Fruit fly (Drosophila melanogaster): ENCODE measurements around the gene Sfp24Bd.

Sfp24Bd gene

DNA sequence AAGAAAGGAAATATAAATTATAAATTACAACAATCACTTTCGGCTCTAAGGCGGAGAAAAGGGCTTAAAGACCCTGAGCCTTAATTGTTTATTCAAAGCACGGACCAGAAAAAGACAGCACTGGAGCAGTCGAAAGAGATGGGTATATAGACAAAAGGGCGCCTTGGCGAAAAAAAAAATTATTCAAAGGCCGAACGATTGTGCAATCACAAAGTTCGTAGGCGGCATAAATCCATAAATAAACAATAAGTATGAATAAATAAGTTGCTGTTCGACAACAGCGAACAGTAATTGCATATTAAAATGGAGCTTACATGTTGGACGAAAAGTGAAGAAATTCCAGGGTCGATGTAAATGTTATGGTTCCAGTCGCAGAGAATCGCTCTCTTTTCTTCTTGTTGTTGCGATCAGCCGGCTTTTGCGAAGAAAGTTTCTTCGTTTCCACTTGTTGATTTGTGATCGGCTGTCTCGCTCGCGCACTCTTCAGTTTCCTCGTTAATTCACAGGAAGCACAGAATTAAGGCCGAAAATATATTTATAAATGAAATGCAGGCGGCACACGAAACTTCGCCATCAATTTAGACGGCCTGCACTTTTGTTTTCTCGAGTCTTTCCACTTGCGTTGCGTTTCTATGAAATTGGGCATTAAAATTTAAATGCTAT is 13.8 kb downstream of the Sfp24Bd start:
- no peak for TF ChIP-seq CG14711 (tag; optimal IDR thresholded peaks at IDR 0.05)
- TF ChIP-seq cnc (optimal IDR thresholded peaks at IDR 0.05) = no peak
- no peak for TF ChIP-seq CG33017 (tag; optimal IDR thresholded peaks at IDR 0.05)
- no peak for TF ChIP-seq cic (GFP tag; optimal IDR thresholded peaks at IDR 0.05)
- no peak for TF ChIP-seq CG5204 (GFP tag; optimal IDR thresholded peaks at IDR 0.05)
- no peak for TF ChIP-seq CG11617 (GFP tag; optimal IDR thresholded peaks at IDR 0.05)
- TF ChIP-seq kay (GFP tag; ENCODE audit: borderline replicate concordance) = no peak
- TF ChIP-seq CG7045 (GFP tag; optimal IDR thresholded peaks at IDR 0.05) = no peak
- TF ChIP-seq CG7101 (tag; optimal IDR thresholded peaks at IDR 0.05) = no peak
- TF ChIP-seq Crg-1 (GFP tag; optimal IDR thresholded peaks at IDR 0.05) = no peak
- TF ChIP-seq bab1 (GFP tag; optimal IDR thresholded peaks at IDR 0.05) = no peak
- TF ChIP-seq Mnt (GFP tag; optimal IDR thresholded peaks at IDR 0.05) = no peak
- TF ChIP-seq Clk (GFP tag; optimal IDR thresholded peaks at IDR 0.05) = no peak
- no peak for TF ChIP-seq CG12768 (GFP tag; optimal IDR thresholded peaks at IDR 0.05)
- TF ChIP-seq Hr96 (GFP tag; optimal IDR thresholded peaks at IDR 0.05) = no peak
- no peak for TF ChIP-seq toe (GFP tag; optimal IDR thresholded peaks at IDR 0.05)
- no peak for TF ChIP-seq tj (GFP tag; optimal IDR thresholded peaks at IDR 0.05)

DNA sequence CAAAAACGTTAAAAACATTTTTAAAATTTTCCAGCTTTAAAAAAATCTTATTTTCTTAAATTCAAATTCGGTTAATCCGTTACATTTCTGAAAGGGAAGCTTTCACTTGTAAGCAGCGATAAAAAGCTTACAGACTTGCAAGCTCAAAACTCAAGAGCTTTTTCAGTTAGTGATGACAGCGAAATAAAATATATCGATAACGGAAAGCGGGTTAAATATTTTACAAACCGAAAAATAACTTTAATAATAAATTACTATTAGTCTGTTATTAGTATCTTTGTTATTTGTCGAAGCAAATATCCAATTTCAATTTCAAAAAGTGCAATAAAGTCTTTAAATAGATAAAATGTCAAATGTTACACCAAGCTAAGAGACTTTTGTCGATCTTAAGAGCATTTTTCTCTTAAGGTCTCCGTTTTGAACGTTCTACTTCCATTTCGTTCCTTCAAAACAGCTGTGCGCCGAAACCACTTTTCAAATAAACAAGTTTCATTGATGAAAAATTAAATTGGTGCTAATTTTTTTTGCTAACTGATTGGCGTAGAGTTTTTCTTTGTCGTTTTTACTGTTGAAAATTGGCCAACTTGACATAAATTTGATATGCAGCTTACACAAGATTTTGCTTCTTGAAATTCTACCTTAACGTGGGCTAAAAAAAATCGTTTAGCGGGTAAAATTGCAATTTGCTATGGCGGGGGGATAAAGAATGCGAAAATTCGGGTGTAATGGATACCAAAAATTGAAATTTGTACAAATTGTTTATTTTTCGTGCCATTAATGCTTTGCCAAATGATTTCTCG is 20.6 kb downstream of the Sfp24Bd start:
- no peak for TF ChIP-seq Clk (GFP tag; optimal IDR thresholded peaks at IDR 0.05)
- TF ChIP-seq tj (GFP tag; optimal IDR thresholded peaks at IDR 0.05) = peak; percentile 92
- no peak for TF ChIP-seq Hr96 (GFP tag; optimal IDR thresholded peaks at IDR 0.05)
- TF ChIP-seq CG7101 (tag; optimal IDR thresholded peaks at IDR 0.05) = peak; percentile 38
- no peak for TF ChIP-seq Crg-1 (GFP tag; optimal IDR thresholded peaks at IDR 0.05)
- no peak for TF ChIP-seq CG7045 (GFP tag; optimal IDR thresholded peaks at IDR 0.05)
- peak; percentile 93 for TF ChIP-seq kay (GFP tag; ENCODE audit: borderline replicate concordance)

DNA sequence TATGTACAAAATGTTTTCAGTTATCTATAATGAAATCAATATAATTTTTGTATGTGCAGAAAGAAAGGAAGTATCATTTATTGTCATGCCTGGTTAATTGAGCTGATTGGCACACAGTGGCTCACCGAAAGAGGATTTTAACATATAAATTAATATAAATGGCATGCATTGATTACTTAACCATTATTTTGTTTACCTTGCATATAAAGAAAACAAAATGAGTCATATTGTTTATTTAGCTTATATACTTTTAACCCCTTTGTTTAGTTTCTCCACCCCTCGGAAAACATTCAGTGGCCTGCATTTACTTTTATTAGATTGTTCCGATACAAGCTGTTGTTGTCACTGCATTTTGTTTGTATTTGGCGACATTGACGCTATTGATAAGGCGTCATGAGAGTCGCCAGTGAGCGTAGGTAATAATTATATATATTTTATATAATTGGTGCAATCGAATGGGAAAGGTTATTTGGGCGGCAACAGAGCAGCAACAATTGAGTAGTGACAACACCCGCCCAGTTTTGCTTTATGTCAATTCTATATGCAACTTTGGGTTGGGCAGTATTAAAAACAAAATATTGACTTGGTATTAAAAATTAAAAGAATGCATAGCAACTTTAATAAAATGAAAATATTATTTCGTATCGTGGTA is 21.3 kb downstream of the Sfp24Bd start:
- peak; percentile 87 for TF ChIP-seq CG11617 (GFP tag; optimal IDR thresholded peaks at IDR 0.05)
- TF ChIP-seq CG12768 (GFP tag; optimal IDR thresholded peaks at IDR 0.05) = peak; percentile 92
- TF ChIP-seq Mnt (GFP tag; optimal IDR thresholded peaks at IDR 0.05) = peak; percentile 80
- peak; percentile 81 for TF ChIP-seq pad (GFP tag; optimal IDR thresholded peaks at IDR 0.05)
- no peak for TF ChIP-seq Hr96 (GFP tag; optimal IDR thresholded peaks at IDR 0.05)
- TF ChIP-seq CG14711 (tag; optimal IDR thresholded peaks at IDR 0.05) = peak; percentile 87
- peak; percentile 69 for TF ChIP-seq tj (GFP tag; optimal IDR thresholded peaks at IDR 0.05)
- peak; percentile 76 for TF ChIP-seq Clk (GFP tag; optimal IDR thresholded peaks at IDR 0.05)
- peak; percentile 94 for TF ChIP-seq CG33017 (tag; optimal IDR thresholded peaks at IDR 0.05)
- TF ChIP-seq Crg-1 (GFP tag; optimal IDR thresholded peaks at IDR 0.05) = peak; percentile 85
- TF ChIP-seq cnc (optimal IDR thresholded peaks at IDR 0.05) = no peak
- TF ChIP-seq bab1 (GFP tag; optimal IDR thresholded peaks at IDR 0.05) = peak; percentile 39
- TF ChIP-seq CG1620 (GFP tag; optimal IDR thresholded peaks at IDR 0.05) = peak; percentile 59
- TF ChIP-seq kay (GFP tag; ENCODE audit: borderline replicate concordance) = peak; percentile 84
- TF ChIP-seq toe (GFP tag; optimal IDR thresholded peaks at IDR 0.05) = peak; percentile 21
- peak; percentile 85 for TF ChIP-seq CG7045 (GFP tag; optimal IDR thresholded peaks at IDR 0.05)
- TF ChIP-seq cic (GFP tag; optimal IDR thresholded peaks at IDR 0.05) = peak; percentile 89
- TF ChIP-seq CG5204 (GFP tag; optimal IDR thresholded peaks at IDR 0.05) = peak; percentile 89
- TF ChIP-seq CG7101 (tag; optimal IDR thresholded peaks at IDR 0.05) = peak; percentile 96
- TF ChIP-seq ovo (GFP tag; optimal IDR thresholded peaks at IDR 0.05) = peak; percentile 2

DNA sequence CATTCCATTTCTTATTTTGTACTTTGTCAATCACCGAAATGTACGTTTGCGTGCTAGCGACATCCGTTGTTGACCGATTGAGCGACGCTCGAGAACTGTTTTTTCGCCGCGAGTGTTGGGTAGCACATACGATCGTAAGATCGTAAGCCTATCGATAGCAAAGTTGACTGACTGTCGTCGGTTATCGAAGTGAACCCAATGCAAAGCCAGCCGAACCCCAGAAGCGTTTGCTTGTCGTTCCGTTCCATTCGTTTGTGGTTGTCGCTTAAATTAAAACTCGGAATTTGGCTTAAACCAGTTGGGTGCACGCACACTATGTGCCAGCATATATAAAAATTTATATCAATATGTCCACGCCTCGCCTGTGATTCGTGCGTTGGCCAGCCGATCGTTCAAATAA is 22.9 kb downstream of the Sfp24Bd start:
- TF ChIP-seq cic (GFP tag; optimal IDR thresholded peaks at IDR 0.05) (peak; percentile 7), tj (GFP tag; optimal IDR thresholded peaks at IDR 0.05) (no peak), CG5204 (GFP tag; optimal IDR thresholded peaks at IDR 0.05) (peak; percentile 9)

DNA sequence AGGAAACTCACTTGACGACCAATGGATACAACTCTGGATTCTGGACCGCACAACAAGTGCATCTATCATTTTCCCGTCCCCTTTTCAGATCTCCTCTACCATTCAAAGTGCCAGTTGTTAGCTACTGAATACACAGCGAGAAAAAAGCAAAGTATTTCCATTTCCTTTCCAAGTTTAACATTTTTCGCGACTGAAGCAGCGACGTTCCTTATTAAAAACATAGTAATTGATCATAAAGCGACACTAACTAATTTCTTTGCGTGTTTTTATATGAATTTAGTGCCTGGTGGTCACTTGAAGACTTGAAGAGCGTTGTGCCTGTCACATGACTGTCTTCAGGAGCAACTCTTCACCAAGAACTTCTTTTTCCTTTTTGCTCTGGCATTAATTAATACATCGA is 23.6 kb downstream of the Sfp24Bd start:
- no peak for TF ChIP-seq CG5204 (GFP tag; optimal IDR thresholded peaks at IDR 0.05)
- TF ChIP-seq tj (GFP tag; optimal IDR thresholded peaks at IDR 0.05) = no peak
- no peak for TF ChIP-seq CG12768 (GFP tag; optimal IDR thresholded peaks at IDR 0.05)
- no peak for TF ChIP-seq CG1620 (GFP tag; optimal IDR thresholded peaks at IDR 0.05)
- TF ChIP-seq CG7045 (GFP tag; optimal IDR thresholded peaks at IDR 0.05) = no peak
- TF ChIP-seq Mnt (GFP tag; optimal IDR thresholded peaks at IDR 0.05) = no peak
- no peak for TF ChIP-seq ovo (GFP tag; optimal IDR thresholded peaks at IDR 0.05)
- no peak for TF ChIP-seq CG11617 (GFP tag; optimal IDR thresholded peaks at IDR 0.05)
- TF ChIP-seq Crg-1 (GFP tag; optimal IDR thresholded peaks at IDR 0.05) = no peak
- TF ChIP-seq CG7101 (tag; optimal IDR thresholded peaks at IDR 0.05) = no peak
- TF ChIP-seq CG14711 (tag; optimal IDR thresholded peaks at IDR 0.05) = no peak
- no peak for TF ChIP-seq CG33017 (tag; optimal IDR thresholded peaks at IDR 0.05)
- no peak for TF ChIP-seq toe (GFP tag; optimal IDR thresholded peaks at IDR 0.05)
- no peak for TF ChIP-seq cnc (optimal IDR thresholded peaks at IDR 0.05)
- TF ChIP-seq cic (GFP tag; optimal IDR thresholded peaks at IDR 0.05) = no peak
- no peak for TF ChIP-seq bab1 (GFP tag; optimal IDR thresholded peaks at IDR 0.05)
- TF ChIP-seq Hr96 (GFP tag; optimal IDR thresholded peaks at IDR 0.05) = no peak
